Fruit fly (Drosophila melanogaster) whole organism, embryonic: ENCODE results near the gene CG14778.

Source experiments
- Adf1 ChIP-seq: fragments of 200-800 bp; sonication (Bioruptor generic); IDR thresholded peaks from 2 replicates; pipeline ENCODE4 v1.3.6; 2022; ENCODE audit warnings: missing biosample characterization, missing genetic modification characterization
- Atf3 ChIP-seq: fragments of 200-800 bp; sonication (Bioruptor generic); optimal IDR thresholded peaks from 3 replicates; lab custom pipeline; 2016; ENCODE audit warnings: missing biosample characterization, missing genetic modification characterization
- CG10979 ChIP-seq: fragments of 200-800 bp; sonication (Bioruptor generic); optimal IDR thresholded peaks from 2 replicates; lab custom pipeline; 2018; ENCODE audit warnings: missing biosample characterization, mild to moderate bottlenecking, missing genetic modification characterization, moderate library complexity
- CG12299 ChIP-seq: fragments of 200-800 bp; sonication (Bioruptor generic); optimal IDR thresholded peaks from 2 replicates; lab custom pipeline; 2018; ENCODE audit warnings: missing biosample characterization, mild to moderate bottlenecking, missing genetic modification characterization
- CG12391 ChIP-seq: fragments of 200-800 bp; sonication (Bioruptor generic); optimal IDR thresholded peaks from 3 replicates; lab custom pipeline; 2018; ENCODE audit warnings: missing biosample characterization, mild to moderate bottlenecking, missing genetic modification characterization, moderate library complexity
- CG13424 ChIP-seq: fragments of 200-800 bp; sonication (Bioruptor generic); optimal IDR thresholded peaks from 2 replicates; lab custom pipeline; 2019; ENCODE audit warnings: missing biosample characterization, mild to moderate bottlenecking, missing genetic modification characterization, moderate library complexity
- CG14860 ChIP-seq: fragments of 200-800 bp; sonication (Bioruptor generic); IDR thresholded peaks from 3 replicates; pipeline ENCODE4 v1.3.6; 2022; ENCODE audit warnings: missing biosample characterization, missing genetic modification characterization; ENCODE audit not compliant: partially characterized antibody
- CG14965 ChIP-seq: fragments of 200-800 bp; sonication (Bioruptor generic); optimal IDR thresholded peaks from 2 replicates; lab custom pipeline; 2016; ENCODE audit warnings: missing biosample characterization, missing genetic modification characterization, borderline replicate concordance
- CG15514 ChIP-seq: fragments of 200-800 bp; sonication (Bioruptor generic); optimal IDR thresholded peaks from 3 replicates; lab custom pipeline; 2017; ENCODE audit warnings: missing biosample characterization, missing genetic modification characterization, mild to moderate bottlenecking, moderate library complexity, missing genetic modification reagents
- CG15696 ChIP-seq: fragments of 200-800 bp; sonication (Bioruptor generic); optimal IDR thresholded peaks from 2 replicates; lab custom pipeline; 2019; ENCODE audit warnings: missing biosample characterization, mild to moderate bottlenecking, missing genetic modification characterization, moderate library complexity
- CG1603 ChIP-seq: fragments of 200-800 bp; sonication (Bioruptor generic); optimal IDR thresholded peaks from 2 replicates; lab custom pipeline; 2019; ENCODE audit warnings: missing biosample characterization, mild to moderate bottlenecking, missing genetic modification characterization, moderate library complexity
- CG2199 ChIP-seq: fragments of 200-800 bp; sonication (Bioruptor generic); IDR thresholded peaks from 3 replicates; pipeline ENCODE4 v1.3.6; 2022; ENCODE audit warnings: missing biosample characterization, missing genetic modification characterization
- CG33557 ChIP-seq: fragments of 200-800 bp; sonication (Bioruptor generic); optimal IDR thresholded peaks from 2 replicates; lab custom pipeline; 2019; ENCODE audit warnings: missing biosample characterization, mild to moderate bottlenecking, missing genetic modification characterization, moderate library complexity
- CG3407 ChIP-seq: fragments of 200-800 bp; sonication (Bioruptor generic); optimal IDR thresholded peaks from 2 replicates; lab custom pipeline; 2018; ENCODE audit warnings: missing biosample characterization, mild to moderate bottlenecking, missing genetic modification characterization
- CG4730 ChIP-seq: fragments of 200-800 bp; sonication (Bioruptor generic); IDR thresholded peaks from 2 replicates; pipeline ENCODE4 v1.3.6; 2022; ENCODE audit warnings: missing biosample characterization, missing genetic modification characterization
- CG6765 ChIP-seq: fragments of 200-800 bp; sonication (Bioruptor generic); optimal IDR thresholded peaks from 3 replicates; lab custom pipeline; 2017; ENCODE audit warnings: missing biosample characterization, mild to moderate bottlenecking, missing genetic modification characterization
- CG8944 ChIP-seq: fragments of 200-800 bp; sonication (Bioruptor generic); optimal IDR thresholded peaks from 3 replicates; lab custom pipeline; 2016; ENCODE audit warnings: missing biosample characterization, missing genetic modification characterization
- CG9609 ChIP-seq: fragments of 200-800 bp; sonication (Bioruptor generic); optimal IDR thresholded peaks from 3 replicates; lab custom pipeline; 2016; ENCODE audit warnings: missing biosample characterization, missing genetic modification characterization
- CG9797 ChIP-seq: fragments of 200-800 bp; sonication (Bioruptor generic); optimal IDR thresholded peaks from 3 replicates; lab custom pipeline; 2018; ENCODE audit warnings: missing biosample characterization, mild to moderate bottlenecking, missing genetic modification characterization
- Dll ChIP-seq: fragments of 200-800 bp; sonication (Bioruptor generic); IDR thresholded peaks from 4 replicates; pipeline ENCODE4 v1.3.6; 2022; ENCODE audit warnings: missing biosample characterization, missing genetic modification characterization; ENCODE audit not compliant: partially characterized antibody
- E2f1 ChIP-seq: fragments of 200-800 bp; sonication (Bioruptor generic); IDR thresholded peaks from 2 replicates; pipeline ENCODE4 v1.3.6; 2022; ENCODE audit warnings: missing biosample characterization, missing genetic modification characterization
- Fer2 ChIP-seq: fragments of 200-800 bp; sonication (Bioruptor generic); optimal IDR thresholded peaks from 2 replicates; lab custom pipeline; 2018; ENCODE audit warnings: missing biosample characterization, mild to moderate bottlenecking, missing genetic modification characterization, moderate library complexity
- H2.0 ChIP-seq: fragments of 200-800 bp; sonication (Bioruptor generic); IDR thresholded peaks from 2 replicates; pipeline ENCODE4 v1.3.6; 2022; ENCODE audit warnings: missing biosample characterization, missing genetic modification characterization
- HHEX ChIP-seq: fragments of 200-800 bp; sonication (Bioruptor generic); optimal IDR thresholded peaks from 3 replicates; lab custom pipeline; 2017; ENCODE audit warnings: missing biosample characterization, mild to moderate bottlenecking, missing genetic modification characterization, missing genetic modification reagents
- HLH4C ChIP-seq: fragments of 200-800 bp; sonication (Bioruptor generic); IDR thresholded peaks from 3 replicates; pipeline ENCODE4 v1.3.6; 2022; ENCODE audit warnings: missing biosample characterization, missing genetic modification characterization; ENCODE audit not compliant: partially characterized antibody
- Hr51 ChIP-seq, 2 experiments: fragments of 200-800 bp; sonication (Bioruptor generic); optimal IDR thresholded peaks; 2 replicates in 1 of 2; 3 replicates in 1 of 2; lab custom pipeline; 2016 to 2018; ENCODE audit warnings: missing biosample characterization in 2 of 2, missing genetic modification characterization in 2 of 2, mild to moderate bottlenecking in 1 of 2, moderate library complexity in 1 of 2
- Lim3 ChIP-seq: fragments of 200-800 bp; sonication (Bioruptor generic); IDR thresholded peaks from 2 replicates; pipeline ENCODE4 v1.3.6; 2022; ENCODE audit warnings: missing biosample characterization, missing genetic modification characterization
- Lpt ChIP-seq: fragments of >200 bp; optimal IDR thresholded peaks from 2 replicates; lab custom pipeline; 2018; ENCODE audit warnings: missing biosample characterization, missing genetic modification characterization
- MBD-R2 ChIP-seq: fragments of 200-800 bp; sonication (Bioruptor generic); IDR thresholded peaks from 2 replicates; pipeline ENCODE4 v1.3.6; 2022; ENCODE audit warnings: missing biosample characterization, missing genetic modification characterization
- Mad ChIP-seq: fragments of 200-800 bp; sonication (Bioruptor generic); optimal IDR thresholded peaks from 2 replicates; lab custom pipeline; 2016; ENCODE audit warnings: missing biosample characterization, missing genetic modification characterization
- Scr ChIP-seq: fragments of 200-800 bp; sonication (Bioruptor generic); IDR thresholded peaks from 2 replicates; pipeline ENCODE4 v1.3.6; 2022; ENCODE audit warnings: missing biosample characterization, missing genetic modification characterization; ENCODE audit not compliant: partially characterized antibody
- ap ChIP-seq: fragments of 200-800 bp; sonication (Bioruptor generic); IDR thresholded peaks from 2 replicates; pipeline ENCODE4 v1.3.6; 2022; ENCODE audit warnings: missing biosample characterization, missing genetic modification characterization
- dpn ChIP-seq, 2 experiments: fragments of 200-800 bp; sonication (Bioruptor generic); optimal IDR thresholded peaks; 3 replicates each; lab custom pipeline; 2016; ENCODE audit warnings: missing biosample characterization in 2 of 2, missing genetic modification characterization in 2 of 2
- en ChIP-seq: fragments of 200-800 bp; sonication (Bioruptor generic); optimal IDR thresholded peaks from 2 replicates; lab custom pipeline; 2016; ENCODE audit warnings: missing biosample characterization, missing genetic modification characterization
- grau ChIP-seq: fragments of 200-800 bp; optimal IDR thresholded peaks from 3 replicates; lab custom pipeline; 2019; ENCODE audit warnings: missing biosample characterization, mild to moderate bottlenecking, missing genetic modification characterization, moderate library complexity
- her ChIP-seq: fragments of 200-800 bp; sonication (Bioruptor generic); optimal IDR thresholded peaks from 2 replicates; lab custom pipeline; 2016; ENCODE audit warnings: missing biosample characterization, missing genetic modification characterization
- jumu ChIP-seq: fragments of 200-800 bp; sonication (Bioruptor generic); optimal IDR thresholded peaks from 3 replicates; lab custom pipeline; 2016; ENCODE audit warnings: missing biosample characterization, missing genetic modification characterization
- mam ChIP-seq: fragments of 200-800 bp; sonication (Bioruptor generic); optimal IDR thresholded peaks from 3 replicates; lab custom pipeline; 2016; ENCODE audit warnings: missing biosample characterization, missing genetic modification characterization
- nerfin-1 ChIP-seq: fragments of 200-800 bp; sonication (Bioruptor generic); optimal IDR thresholded peaks from 3 replicates; lab custom pipeline; 2019; ENCODE audit warnings: missing biosample characterization, mild to moderate bottlenecking, missing genetic modification characterization, moderate library complexity
- org-1 ChIP-seq: fragments of 200-800 bp; sonication (Bioruptor generic); optimal IDR thresholded peaks from 2 replicates; lab custom pipeline; 2017; ENCODE audit warnings: missing biosample characterization, missing genetic modification characterization
- pho ChIP-seq: fragments of 200-800 bp; sonication (Bioruptor generic); optimal IDR thresholded peaks from 2 replicates; lab custom pipeline; 2016; ENCODE audit warnings: missing biosample characterization, missing genetic modification characterization
- repo ChIP-seq: fragments of 200-800 bp; sonication (Bioruptor generic); optimal IDR thresholded peaks from 2 replicates; lab custom pipeline; 2016; ENCODE audit warnings: missing biosample characterization, missing genetic modification characterization
- schlank ChIP-seq: fragments of 200-800 bp; sonication (Bioruptor generic); optimal IDR thresholded peaks from 2 replicates; lab custom pipeline; 2018; ENCODE audit warnings: missing biosample characterization, mild to moderate bottlenecking, missing genetic modification characterization
- slbo ChIP-seq: fragments of 200-800 bp; sonication (Bioruptor generic); IDR thresholded peaks from 2 replicates; pipeline ENCODE4 v1.3.6; 2022; ENCODE audit warnings: missing biosample characterization, missing genetic modification characterization
- sna ChIP-seq: fragments of 200-800 bp; sonication (Bioruptor generic); IDR thresholded peaks from 2 replicates; pipeline ENCODE4 v1.3.6; 2022; ENCODE audit warnings: missing biosample characterization, missing genetic modification characterization; ENCODE audit not compliant: partially characterized antibody
- so ChIP-seq: fragments of 200-800 bp; sonication (Bioruptor generic); IDR thresholded peaks from 3 replicates; pipeline ENCODE4 v1.3.6; 2022; ENCODE audit warnings: missing biosample characterization, missing genetic modification characterization
- twi ChIP-seq: fragments of 200-800 bp; optimal IDR thresholded peaks from 2 replicates; lab custom pipeline; 2019; ENCODE audit warnings: missing biosample characterization, mild to moderate bottlenecking, missing genetic modification characterization, moderate library complexity
- unc-4 ChIP-seq: fragments of 200-800 bp; sonication (Bioruptor generic); IDR thresholded peaks from 2 replicates; pipeline ENCODE4 v1.3.6; 2022; ENCODE audit warnings: missing biosample characterization, missing genetic modification characterization; ENCODE audit not compliant: partially characterized antibody
- vfl ChIP-seq: fragments of 200-800 bp; sonication (Bioruptor generic); optimal IDR thresholded peaks from 2 replicates; lab custom pipeline; 2016; ENCODE audit warnings: missing biosample characterization, missing genetic modification characterization

CG14778 gene

DNA sequence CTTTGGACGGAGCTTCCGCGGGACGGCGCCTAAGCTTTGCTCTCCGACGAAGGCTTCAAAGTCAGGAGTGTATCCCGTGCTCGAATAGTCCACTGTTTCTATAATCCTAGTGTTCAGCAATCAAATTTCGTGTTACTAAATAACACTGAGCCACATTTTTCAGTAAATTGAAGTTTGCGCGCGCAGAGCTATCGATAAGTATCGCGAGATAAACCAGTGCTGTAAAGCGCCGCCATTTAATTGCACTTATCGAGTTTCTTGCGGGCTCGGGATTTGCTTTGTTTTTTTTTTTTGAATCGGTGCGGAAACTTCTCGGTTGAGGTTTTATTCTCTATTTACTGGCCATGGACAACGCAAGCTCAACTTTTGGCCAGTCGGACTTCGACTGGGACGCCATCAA is 9.6 kb downstream of the CG14778 start, which contains the start of the genes Rab27 and mei-38 (continued):
- TF ChIP-seq CG1603 (tag; lab: Kevin White, UChicago) (peak; percentile 43), CG12299 (tag; lab: Kevin White, UChicago) (no peak), her (peak; percentile 54), CG9797 (peak; percentile 32), CG33557 (GFP tag; lab: Kevin White, UChicago) (no peak), Hr51 (GFP tag; optimal IDR thresholded peaks at IDR 0.05; lab: Kevin White, UChicago) (no peak), org-1 (GFP tag; lab: Kevin White, UChicago) (no peak), Fer2 (tag; lab: Kevin White, UChicago) (no peak), CG12391 (no peak), Adf1 (GFP tag; lab: Robert Waterston, UW) (no peak), pho (GFP tag; lab: Kevin White, UChicago) (peak; percentile 37), Scr (GFP tag; lab: Robert Waterston, UW) (peak; percentile 74), CG15514 (GFP tag; lab: Kevin White, UChicago) (peak; percentile 62), Atf3 (GFP tag; lab: Kevin White, UChicago) (no peak), CG13424 (tag; lab: Kevin White, UChicago) (no peak), slbo (GFP tag; lab: Robert Waterston, UW) (peak; percentile 57; the same call in 1 of the 2 replicates), HHEX (GFP tag; lab: Kevin White, UChicago) (no peak), CG6765 (GFP tag; lab: Kevin White, UChicago) (no peak), mam (peak; percentile 17), twi (tag; lab: Kevin White, UChicago) (no peak), en (no peak), HLH4C (GFP tag; lab: Robert Waterston, UW) (peak; percentile 62; the same call in 2 of the 3 replicates), CG4730 (GFP tag; lab: Robert Waterston, UW) (no peak), H2.0 (GFP tag; lab: Robert Waterston, UW) (no peak), vfl (GFP tag; lab: Kevin White, UChicago) (peak; percentile 20), E2f1 (GFP tag; lab: Robert Waterston, UW) (peak; percentile 27; the same call in 1 of the 2 replicates), CG9609 (GFP tag; lab: Kevin White, UChicago) (peak; percentile 42), nerfin-1 (no peak), CG15696 (no peak), dpn (GFP tag; optimal IDR thresholded peaks at IDR 0.05; lab: Kevin White, UChicago) (peak; percentile 40 to 56), Lim3 (GFP tag; lab: Robert Waterston, UW) (no peak), Dll (peak; percentile 71; the same call in 3 of the 4 replicates), repo (peak; percentile 5), unc-4 (GFP tag; lab: Robert Waterston, UW) (peak; percentile 70), Lpt (GFP tag; lab: Kevin White, UChicago) (no peak), CG2199 (GFP tag; lab: Robert Waterston, UW) (no peak), jumu (peak; percentile 44)

dm6 chrX:1478276-1479122 is 11.2 kb downstream of the CG14778 start, which contains the start of gene rush:
rush (plus strand) TSS chrX:1478552.
- TF ChIP-seq Mad (GFP tag; lab: Kevin White, UChicago): peak; percentile 8
- TF ChIP-seq so (GFP tag; lab: Robert Waterston, UW): no peak
- TF ChIP-seq CG14860 (GFP tag; lab: Robert Waterston, UW): 0 out of 3 replicates have a peak, but pooled peaks have one; percentile 38
- no peak for TF ChIP-seq Fer2 (tag; lab: Kevin White, UChicago)
- TF ChIP-seq ap (GFP tag; lab: Robert Waterston, UW): no peak
- TF ChIP-seq grau (tag; lab: Kevin White, UChicago): peak; percentile 26
- TF ChIP-seq jumu: peak; percentile 15
- no peak for TF ChIP-seq sna (GFP tag; lab: Robert Waterston, UW)
- TF ChIP-seq MBD-R2 (GFP tag; lab: Robert Waterston, UW): peak; percentile 69
- TF ChIP-seq CG10979 (tag; lab: Kevin White, UChicago): no peak
- no peak for TF ChIP-seq CG3407 (GFP tag; lab: Kevin White, UChicago)
- TF ChIP-seq schlank (tag; lab: Kevin White, UChicago): no peak
- TF ChIP-seq CG8944 (GFP tag; lab: Kevin White, UChicago): peak; percentile 57
- TF ChIP-seq CG14965: no peak
